Fruit fly (Drosophila melanogaster) whole organism, embryonic: ENCODE results near the gene lok.

Experiments
- Abd-B ChIP-seq: fragments of 200-800 bp; sonication (Bioruptor generic); optimal IDR thresholded peaks from 2 replicates; lab custom pipeline; 2018; ENCODE audit warnings: missing biosample characterization, mild to moderate bottlenecking, missing genetic modification characterization, moderate library complexity
- Adf1 ChIP-seq: fragments of 200-800 bp; sonication (Bioruptor generic); IDR thresholded peaks from 2 replicates; pipeline ENCODE4 v1.3.6; 2022; ENCODE audit warnings: missing biosample characterization, missing genetic modification characterization
- CG10979 ChIP-seq: fragments of 200-800 bp; sonication (Bioruptor generic); optimal IDR thresholded peaks from 2 replicates; lab custom pipeline; 2018; ENCODE audit warnings: missing biosample characterization, mild to moderate bottlenecking, missing genetic modification characterization, moderate library complexity
- CG12155 ChIP-seq: fragments of 200-800 bp; sonication (Bioruptor generic); optimal IDR thresholded peaks from 3 replicates; lab custom pipeline; 2016; ENCODE audit warnings: missing biosample characterization, missing genetic modification characterization
- CG14860 ChIP-seq: fragments of 200-800 bp; sonication (Bioruptor generic); IDR thresholded peaks from 3 replicates; pipeline ENCODE4 v1.3.6; 2022; ENCODE audit warnings: missing biosample characterization, missing genetic modification characterization; ENCODE audit not compliant: partially characterized antibody
- CG15514 ChIP-seq: fragments of 200-800 bp; sonication (Bioruptor generic); optimal IDR thresholded peaks from 3 replicates; lab custom pipeline; 2017; ENCODE audit warnings: missing biosample characterization, missing genetic modification characterization, mild to moderate bottlenecking, moderate library complexity, missing genetic modification reagents
- CG15601 ChIP-seq: fragments of 200-800 bp; sonication (Bioruptor generic); optimal IDR thresholded peaks from 3 replicates; lab custom pipeline; 2019; ENCODE audit warnings: missing biosample characterization, mild to moderate bottlenecking, missing genetic modification characterization, moderate library complexity
- CG18619 ChIP-seq: fragments of 200-800 bp; sonication (Bioruptor generic); optimal IDR thresholded peaks from 3 replicates; lab custom pipeline; 2017; ENCODE audit warnings: missing biosample characterization, mild to moderate bottlenecking, missing genetic modification characterization
- CG3847 ChIP-seq: fragments of 200-800 bp; sonication (Bioruptor generic); IDR thresholded peaks from 2 replicates; pipeline ENCODE4 v1.3.6; 2022; ENCODE audit warnings: missing biosample characterization, missing genetic modification characterization
- CG42726 ChIP-seq: fragments of 200-800 bp; sonication (Bioruptor generic); IDR thresholded peaks from 2 replicates; pipeline ENCODE4 v1.3.6; 2022; ENCODE audit warnings: missing biosample characterization, missing genetic modification characterization; ENCODE audit not compliant: partially characterized antibody
- CG4617 ChIP-seq: fragments of 200-800 bp; sonication (Bioruptor generic); optimal IDR thresholded peaks from 3 replicates; lab custom pipeline; 2016; ENCODE audit warnings: missing biosample characterization, missing genetic modification characterization, borderline replicate concordance
- CG4854 ChIP-seq: fragments of 200-800 bp; sonication (Bioruptor generic); optimal IDR thresholded peaks from 2 replicates; lab custom pipeline; 2016; ENCODE audit warnings: missing biosample characterization, missing genetic modification characterization, inconsistent platforms
- CG5245 ChIP-seq: fragments of 200-800 bp; sonication (Bioruptor generic); optimal IDR thresholded peaks from 3 replicates; lab custom pipeline; 2016; ENCODE audit warnings: missing biosample characterization, missing genetic modification characterization
- CG8388 ChIP-seq: fragments of 200-800 bp; sonication (Bioruptor generic); optimal IDR thresholded peaks from 2 replicates; lab custom pipeline; 2019; ENCODE audit warnings: missing biosample characterization, mild to moderate bottlenecking, missing genetic modification characterization, moderate library complexity
- CG9932 ChIP-seq: fragments of 200-800 bp; sonication (Bioruptor generic); IDR thresholded peaks from 2 replicates; pipeline ENCODE4 v1.3.6; 2022; ENCODE audit warnings: missing biosample characterization, missing genetic modification characterization
- Chrac-16 ChIP-seq: fragments of 200-800 bp; sonication (Bioruptor generic); optimal IDR thresholded peaks from 3 replicates; lab custom pipeline; 2016; ENCODE audit warnings: missing biosample characterization, missing genetic modification characterization
- Dek ChIP-seq: fragments of 200-800 bp; sonication (Bioruptor generic); optimal IDR thresholded peaks from 3 replicates; lab custom pipeline; 2019; ENCODE audit warnings: missing biosample characterization, mild to moderate bottlenecking, missing genetic modification characterization, moderate library complexity
- Dip2 ChIP-seq: fragments of 200-800 bp; sonication (Bioruptor generic); IDR thresholded peaks from 2 replicates; pipeline ENCODE4 v1.3.6; 2022; ENCODE audit warnings: missing biosample characterization, missing genetic modification characterization
- Dll ChIP-seq: fragments of 200-800 bp; sonication (Bioruptor generic); IDR thresholded peaks from 4 replicates; pipeline ENCODE4 v1.3.6; 2022; ENCODE audit warnings: missing biosample characterization, missing genetic modification characterization; ENCODE audit not compliant: partially characterized antibody
- Doc3 ChIP-seq: fragments of 200-800 bp; sonication (Bioruptor generic); IDR thresholded peaks from 3 replicates; pipeline ENCODE4 v1.3.6; 2022; ENCODE audit warnings: missing biosample characterization, missing genetic modification characterization; ENCODE audit not compliant: partially characterized antibody
- E2f1 ChIP-seq: fragments of 200-800 bp; sonication (Bioruptor generic); IDR thresholded peaks from 2 replicates; pipeline ENCODE4 v1.3.6; 2022; ENCODE audit warnings: missing biosample characterization, missing genetic modification characterization
- Gug ChIP-seq: fragments of 200-800 bp; sonication (Bioruptor generic); IDR thresholded peaks from 4 replicates; pipeline ENCODE4 v1.3.6; 2022; ENCODE audit warnings: missing biosample characterization, missing genetic modification characterization
- H2.0 ChIP-seq: fragments of 200-800 bp; sonication (Bioruptor generic); IDR thresholded peaks from 2 replicates; pipeline ENCODE4 v1.3.6; 2022; ENCODE audit warnings: missing biosample characterization, missing genetic modification characterization
- HLH54F ChIP-seq: fragments of 200-800 bp; sonication (Bioruptor generic); optimal IDR thresholded peaks from 3 replicates; lab custom pipeline; 2016; ENCODE audit warnings: missing biosample characterization, missing genetic modification characterization
- Hsf ChIP-seq: fragments of 200-800 bp; sonication (Bioruptor generic); optimal IDR thresholded peaks from 3 replicates; lab custom pipeline; 2016; ENCODE audit warnings: missing biosample characterization, missing genetic modification characterization
- Lhr ChIP-seq: fragments of 200-800 bp; sonication (Bioruptor generic); optimal IDR thresholded peaks from 3 replicates; lab custom pipeline; 2017; ENCODE audit warnings: mild to moderate bottlenecking, missing biosample characterization, missing genetic modification reagents, missing genetic modification characterization
- Lpt ChIP-seq: fragments of >200 bp; optimal IDR thresholded peaks from 2 replicates; lab custom pipeline; 2018; ENCODE audit warnings: missing biosample characterization, missing genetic modification characterization
- Pdp1 ChIP-seq, 2 experiments: fragments of 200-800 bp; sonication (Bioruptor generic); optimal IDR thresholded peaks; 3 replicates each; lab custom pipeline; 2016; ENCODE audit warnings: missing biosample characterization in 2 of 2, missing genetic modification characterization in 2 of 2, mild to moderate bottlenecking in 1 of 2, moderate library complexity in 1 of 2
- Ptx1 ChIP-seq: fragments of 200-800 bp; sonication (Bioruptor generic); IDR thresholded peaks from 2 replicates; pipeline ENCODE4 v1.3.6; 2022; ENCODE audit warnings: missing biosample characterization, missing genetic modification characterization
- Sox100B ChIP-seq: fragments of 200-800 bp; sonication (Bioruptor generic); optimal IDR thresholded peaks from 3 replicates; lab custom pipeline; 2018; ENCODE audit warnings: missing biosample characterization, mild to moderate bottlenecking, missing genetic modification characterization
- Xbp1 ChIP-seq: fragments of 200-800 bp; sonication (Bioruptor generic); optimal IDR thresholded peaks from 3 replicates; lab custom pipeline; 2016; ENCODE audit warnings: missing biosample characterization, mild to moderate bottlenecking, missing genetic modification characterization
- ab ChIP-seq: fragments of 200-800 bp; sonication (Bioruptor generic); optimal IDR thresholded peaks from 2 replicates; lab custom pipeline; 2016; ENCODE audit warnings: missing biosample characterization, missing genetic modification characterization
- bsh ChIP-seq, 2 experiments: fragments of 200-800 bp; sonication (Bioruptor generic); optimal IDR thresholded peaks; 2 replicates each; lab custom pipeline; 2017 to 2018; ENCODE audit warnings: mild to moderate bottlenecking in 2 of 2, missing biosample characterization in 2 of 2, missing genetic modification characterization in 2 of 2, moderate library complexity in 1 of 2
- cato ChIP-seq: fragments of 200-800 bp; sonication (Bioruptor generic); optimal IDR thresholded peaks from 2 replicates; lab custom pipeline; 2016; ENCODE audit warnings: missing biosample characterization, missing genetic modification characterization, borderline replicate concordance
- caup ChIP-seq: fragments of 200-800 bp; sonication (Bioruptor generic); optimal IDR thresholded peaks from 3 replicates; lab custom pipeline; 2017; ENCODE audit warnings: missing biosample characterization, mild to moderate bottlenecking, missing genetic modification characterization, moderate library complexity; ENCODE audit not compliant: severe bottlenecking
- dimm ChIP-seq: fragments of 200-800 bp; sonication (Bioruptor generic); IDR thresholded peaks from 2 replicates; pipeline ENCODE4 v1.3.6; 2022; ENCODE audit warnings: missing biosample characterization, missing genetic modification characterization
- en ChIP-seq: fragments of 200-800 bp; sonication (Bioruptor generic); optimal IDR thresholded peaks from 2 replicates; lab custom pipeline; 2016; ENCODE audit warnings: missing biosample characterization, missing genetic modification characterization
- ftz-f1 ChIP-seq: fragments of 200-800 bp; sonication (Bioruptor generic); optimal IDR thresholded peaks from 2 replicates; lab custom pipeline; 2016; ENCODE audit warnings: missing biosample characterization, missing genetic modification characterization
- grn ChIP-seq: fragments of 200-800 bp; sonication (Bioruptor generic); optimal IDR thresholded peaks from 3 replicates; lab custom pipeline; 2017; ENCODE audit warnings: missing biosample characterization, missing genetic modification characterization
- gt ChIP-seq: fragments of 200-800 bp; sonication (Bioruptor generic); IDR thresholded peaks from 2 replicates; pipeline ENCODE4 v1.3.6; 2022; ENCODE audit warnings: missing biosample characterization, missing genetic modification characterization
- kay ChIP-seq: fragments of 200-800 bp; sonication (Bioruptor generic); optimal IDR thresholded peaks from 2 replicates; lab custom pipeline; 2016; ENCODE audit warnings: missing biosample characterization, missing genetic modification characterization
- lbe ChIP-seq: fragments of 200-800 bp; sonication (Bioruptor generic); optimal IDR thresholded peaks from 2 replicates; lab custom pipeline; 2016; ENCODE audit warnings: missing biosample characterization, mild to moderate bottlenecking, missing genetic modification characterization
- odd ChIP-seq: fragments of 200-800 bp; sonication (Bioruptor generic); optimal IDR thresholded peaks from 2 replicates; lab custom pipeline; 2017; ENCODE audit warnings: missing biosample characterization, mild to moderate bottlenecking, missing genetic modification characterization
- otp ChIP-seq: fragments of 200-800 bp; sonication (Bioruptor generic); IDR thresholded peaks from 3 replicates; pipeline ENCODE4, ENCODE4 v1.3.6; 2022; ENCODE audit warnings: missing biosample characterization, missing genetic modification characterization
- sens-2 ChIP-seq: fragments of 200-800 bp; sonication (Bioruptor generic); IDR thresholded peaks from 2 replicates; pipeline ENCODE4 v1.3.6; 2022; ENCODE audit warnings: missing biosample characterization, missing genetic modification characterization
- sima ChIP-seq: fragments of 200-800 bp; sonication (Bioruptor generic); optimal IDR thresholded peaks from 2 replicates; lab custom pipeline; 2016; ENCODE audit warnings: missing biosample characterization, missing genetic modification characterization
- ssp ChIP-seq: fragments of 200-800 bp; sonication (Bioruptor generic); IDR thresholded peaks from 2 replicates; pipeline ENCODE4 v1.3.6; 2022; ENCODE audit warnings: missing biosample characterization, missing genetic modification characterization
- tap ChIP-seq: fragments of 200-800 bp; optimal IDR thresholded peaks from 3 replicates; lab custom pipeline; 2019; ENCODE audit warnings: missing biosample characterization, mild to moderate bottlenecking, missing genetic modification characterization, moderate library complexity

The lok gene

DNA sequence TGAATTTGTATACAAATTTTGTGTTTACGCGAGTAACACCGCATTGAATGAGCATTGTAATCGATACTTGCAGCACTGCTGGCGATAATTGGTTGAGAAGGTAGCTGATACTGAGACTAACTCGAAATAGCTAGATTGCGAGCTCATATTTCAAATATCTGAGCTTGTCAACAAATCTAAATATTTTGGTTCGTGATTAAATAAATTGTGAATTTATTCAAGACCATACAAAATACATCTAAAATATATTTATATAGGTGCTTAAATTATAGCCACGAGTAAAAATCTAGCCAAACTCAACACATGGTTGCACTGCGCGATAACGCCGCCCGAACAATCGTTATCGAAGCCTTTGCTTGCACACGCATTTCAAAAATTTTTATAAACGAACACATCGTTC lies 32.6 kb downstream of the lok start, which contains the start of the genes Taf13 and nesd (continued):
- peak; percentile 41 for TF ChIP-seq Abd-B (GFP tag; lab: Kevin White, UChicago)
- peak; percentile 52 for TF ChIP-seq Hsf
- TF ChIP-seq CG9932 (GFP tag; lab: Robert Waterston, UW) = peak; percentile 50
- peak; percentile 28 for TF ChIP-seq CG12155
- peak; percentile 69 for TF ChIP-seq CG15601 (tag; lab: Kevin White, UChicago)
- TF ChIP-seq Pdp1 (GFP tag; optimal IDR thresholded peaks at IDR 0.05; lab: Kevin White, UChicago) = peak; percentile 14 to 40
- TF ChIP-seq Dek (tag; lab: Kevin White, UChicago) = peak; percentile 32
- peak; percentile 5 for TF ChIP-seq CG10979
- TF ChIP-seq Gug (GFP tag; lab: Robert Waterston, UW) = no peak
- TF ChIP-seq cato (GFP tag; lab: Kevin White, UChicago) = no peak
- TF ChIP-seq Lpt (GFP tag; lab: Kevin White, UChicago) = no peak
- no peak; the same call in 1 of the 2 replicates for TF ChIP-seq Adf1 (GFP tag; lab: Robert Waterston, UW)
- TF ChIP-seq bsh (GFP tag; optimal IDR thresholded peaks at IDR 0.05; lab: Kevin White, UChicago) = peak in 1 of 2 experiments; percentile 8

DNA sequence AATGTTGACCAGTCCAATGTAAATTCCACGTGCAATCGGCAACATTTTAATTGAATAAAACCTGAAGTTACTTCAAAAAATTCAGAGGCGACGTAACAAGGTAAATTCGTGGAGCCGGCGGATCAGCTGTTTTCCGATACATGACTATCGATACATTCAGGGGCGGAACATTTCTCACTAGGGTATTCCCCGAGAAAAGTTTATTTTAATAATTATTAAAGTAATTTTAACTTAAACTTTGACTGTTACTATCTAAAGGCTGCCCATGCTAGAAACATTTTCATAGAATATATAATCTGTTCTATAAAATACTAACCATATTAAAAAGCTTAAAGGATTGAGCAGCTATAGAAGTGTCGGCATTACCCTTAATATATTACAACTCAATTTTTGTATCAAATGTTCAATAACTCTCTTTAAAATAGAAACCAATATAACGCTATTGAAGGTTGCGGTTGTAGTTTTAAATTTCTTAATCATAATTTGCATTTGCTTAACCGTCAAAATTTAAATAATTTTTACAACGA lies 35.9 kb downstream of the lok start, which contains the start of the genes mRpS18B and Kua:
Gene mRpS18B (minus strand): TSS at position 149 of the 527 bp plus-strand sequence.
Gene Kua (plus strand): TSS at position 477 of the 527 bp plus-strand sequence.
- TF ChIP-seq CG4617 (GFP tag; lab: Kevin White, UChicago) (peak; percentile 40), Chrac-16 (GFP tag; lab: Kevin White, UChicago) (peak; percentile 40), H2.0 (GFP tag; lab: Robert Waterston, UW) (peak; percentile 46; the same call in 1 of the 2 replicates), ssp (GFP tag; lab: Robert Waterston, UW) (peak; percentile 60), CG5245 (GFP tag; lab: Kevin White, UChicago) (no peak), E2f1 (GFP tag; lab: Robert Waterston, UW) (no peak; the same call in 1 of the 2 replicates), sens-2 (GFP tag; lab: Robert Waterston, UW) (0 out of 2 replicates have a peak, but pooled peaks have one; percentile 31), Sox100B (GFP tag; lab: Kevin White, UChicago) (peak; percentile 62), CG8388 (peak; percentile 41), ftz-f1 (GFP tag; lab: Kevin White, UChicago) (no peak), otp (GFP tag; lab: Robert Waterston, UW) (peak; percentile 40; the same call in 1 of the 3 replicates), caup (GFP tag; lab: Kevin White, UChicago) (peak; percentile 28), dimm (GFP tag; lab: Robert Waterston, UW) (no peak), kay (no peak), CG14860 (GFP tag; lab: Robert Waterston, UW) (peak; percentile 50; the same call in 2 of the 3 replicates), grn (GFP tag; lab: Kevin White, UChicago) (no peak), Doc3 (peak; percentile 46; the same call in 2 of the 3 replicates), en (GFP tag; lab: Kevin White, UChicago) (no peak), Xbp1 (peak; percentile 65), Ptx1 (GFP tag; lab: Robert Waterston, UW) (peak; percentile 74), CG18619 (GFP tag; lab: Kevin White, UChicago) (peak; percentile 34), sima (GFP tag; lab: Kevin White, UChicago) (no peak), CG15514 (GFP tag; lab: Kevin White, UChicago) (peak; percentile 63), CG4854 (no peak), ab (no peak), lbe (no peak), Pdp1 (GFP tag; optimal IDR thresholded peaks at IDR 0.05; lab: Kevin White, UChicago) (peak; percentile 14 to 87), CG42726 (GFP tag; lab: Robert Waterston, UW) (0 out of 2 replicates have a peak, but pooled peaks have one; percentile 43), Lhr (GFP tag; lab: Kevin White, UChicago) (peak; percentile 45), tap (tag; lab: Kevin White, UChicago) (peak; percentile 29), HLH54F (GFP tag; lab: Kevin White, UChicago) (no peak), CG3847 (GFP tag; lab: Robert Waterston, UW) (peak; percentile 71), Dll (GFP tag; lab: Robert Waterston, UW) (peak; percentile 52; the same call in 2 of the 4 replicates), CG10979 (peak; percentile 52), gt (GFP tag; lab: Robert Waterston, UW) (no peak), Dip2 (GFP tag; lab: Robert Waterston, UW) (no peak), odd (GFP tag; lab: Kevin White, UChicago) (no peak)
